Worm (Caenorhabditis elegans) whole organism, mixed stage, embryonic: ENCODE data around the gene F15E6.4.

Source experiments
- M03D4.4 ChIP-seq: sonication (generic microtip); optimal IDR thresholded peaks from 2 replicates; lab custom pipeline; 2017; ENCODE audit warnings: mild to moderate bottlenecking, missing genetic modification characterization, missing compliant biosample characterization
- bed-3 ChIP-seq: fragments of 200-800 bp; sonication (Bioruptor generic); optimal IDR thresholded peaks from 3 replicates; lab custom pipeline; 2018; ENCODE audit warnings: mild to moderate bottlenecking, missing genetic modification characterization, moderate library complexity, missing compliant biosample characterization
- blmp-1 ChIP-seq: fragments of 150-350 bp; optimal IDR thresholded peaks from 2 replicates; lab custom pipeline; 2014; ENCODE audit warnings: missing biosample characterization, missing genetic modification characterization
- ceh-39 ChIP-seq: fragments of 150-350 bp; optimal IDR thresholded peaks from 2 replicates; lab custom pipeline; 2014; ENCODE audit warnings: missing biosample characterization, missing genetic modification characterization
- ceh-43 ChIP-seq: fragments of 200-800 bp; sonication (Bioruptor generic); optimal IDR thresholded peaks from 2 replicates; lab custom pipeline; 2018; ENCODE audit warnings: mild to moderate bottlenecking, missing genetic modification characterization, moderate library complexity, missing compliant biosample characterization
- ceh-83 ChIP-seq: fragments of 200-800 bp; sonication (Bioruptor generic); optimal IDR thresholded peaks from 2 replicates; lab custom pipeline; 2018; ENCODE audit warnings: mild to moderate bottlenecking, missing genetic modification characterization, missing compliant biosample characterization
- ces-1 ChIP-seq: fragments of 150-350 bp; optimal IDR thresholded peaks from 2 replicates; lab custom pipeline; 2014; ENCODE audit warnings: missing biosample characterization, missing genetic modification reagents, missing genetic modification characterization
- cnd-1 ChIP-seq: fragments of 200-800 bp; sonication (Bioruptor generic); optimal IDR thresholded peaks from 2 replicates; lab custom pipeline; 2018; ENCODE audit warnings: mild to moderate bottlenecking, missing genetic modification characterization, missing compliant biosample characterization
- drap-1 ChIP-seq: fragments of 200-800 bp; sonication (Bioruptor generic); optimal IDR thresholded peaks from 3 replicates; lab custom pipeline; 2018; ENCODE audit warnings: mild to moderate bottlenecking, missing genetic modification characterization, missing compliant biosample characterization
- elt-1 ChIP-seq: sonication (generic microtip); optimal IDR thresholded peaks from 2 replicates; lab custom pipeline; 2017; ENCODE audit warnings: missing genetic modification characterization, mild to moderate bottlenecking, missing compliant biosample characterization, antibody characterized with exemption, moderate library complexity, borderline replicate concordance; ENCODE audit not compliant: insufficient read depth
- elt-3 ChIP-seq: fragments of 150-350 bp; optimal IDR thresholded peaks from 2 replicates; lab custom pipeline; 2014; ENCODE audit warnings: missing biosample characterization, missing genetic modification characterization
- flh-1 ChIP-seq: fragments of 200-800 bp; sonication (Bioruptor generic); optimal IDR thresholded peaks from 2 replicates; lab custom pipeline; 2018; ENCODE audit warnings: mild to moderate bottlenecking, missing genetic modification characterization, moderate library complexity, missing compliant biosample characterization
- ham-2 ChIP-seq: fragments of 200-800 bp; sonication (Bioruptor generic); optimal IDR thresholded peaks from 2 replicates; lab custom pipeline; 2018; ENCODE audit warnings: mild to moderate bottlenecking, missing genetic modification characterization, missing compliant biosample characterization
- hlh-1 ChIP-seq: fragments of 150-350 bp; optimal IDR thresholded peaks from 2 replicates; lab custom pipeline; 2014; ENCODE audit warnings: missing biosample characterization, missing genetic modification reagents, missing genetic modification characterization
- lin-13 ChIP-seq: fragments of 150-350 bp; optimal IDR thresholded peaks from 2 replicates; lab custom pipeline; 2014; ENCODE audit warnings: missing biosample characterization, missing genetic modification characterization
- lin-32 ChIP-seq: fragments of 200-800 bp; sonication (Bioruptor generic); optimal IDR thresholded peaks from 2 replicates; lab custom pipeline; 2018; ENCODE audit warnings: mild to moderate bottlenecking, missing genetic modification characterization, missing compliant biosample characterization
- lsy-2 ChIP-seq: fragments of 150-350 bp; optimal IDR thresholded peaks from 2 replicates; lab custom pipeline; 2014; ENCODE audit warnings: missing biosample characterization, missing genetic modification characterization
- mab-5 ChIP-seq: fragments of 150-350 bp; optimal IDR thresholded peaks from 2 replicates; lab custom pipeline; 2014; ENCODE audit warnings: missing biosample characterization, missing genetic modification characterization
- mep-1 ChIP-seq: fragments of 150-350 bp; optimal IDR thresholded peaks from 2 replicates; lab custom pipeline; 2017; ENCODE audit warnings: missing biosample characterization, missing genetic modification reagents, missing genetic modification characterization, inconsistent platforms
- nhr-12 ChIP-seq: fragments of 150-350 bp; optimal IDR thresholded peaks from 2 replicates; lab custom pipeline; 2014; ENCODE audit warnings: missing biosample characterization, missing genetic modification characterization
- nhr-2 ChIP-seq: fragments of 150-350 bp; optimal IDR thresholded peaks from 2 replicates; lab custom pipeline; 2014; ENCODE audit warnings: missing biosample characterization, missing genetic modification characterization
- nhr-237 ChIP-seq: fragments of 150-350 bp; optimal IDR thresholded peaks from 2 replicates; lab custom pipeline; 2014; ENCODE audit warnings: missing biosample characterization, missing genetic modification characterization
- nhr-28 ChIP-seq: fragments of 150-350 bp; optimal IDR thresholded peaks from 2 replicates; lab custom pipeline; 2014; ENCODE audit warnings: missing biosample characterization, missing genetic modification characterization
- nhr-76 ChIP-seq: sonication (generic microtip); optimal IDR thresholded peaks from 2 replicates; lab custom pipeline; 2017; ENCODE audit warnings: missing biosample characterization, missing genetic modification characterization
- pha-4 ChIP-seq: fragments of 150-350 bp; optimal IDR thresholded peaks from 2 replicates; lab custom pipeline; 2018; ENCODE audit warnings: missing biosample characterization, missing genetic modification reagents, missing genetic modification characterization
- sem-2 ChIP-seq: fragments of 200-800 bp; sonication (Bioruptor generic); optimal IDR thresholded peaks from 2 replicates; lab custom pipeline; 2018; ENCODE audit warnings: mild to moderate bottlenecking, missing genetic modification characterization, missing compliant biosample characterization
- snpc-4 ChIP-seq: fragments of 150-350 bp; optimal IDR thresholded peaks from 2 replicates; lab custom pipeline; 2014; ENCODE audit warnings: missing biosample characterization, missing genetic modification characterization
- sptf-1 ChIP-seq: sonication (generic microtip); optimal IDR thresholded peaks from 2 replicates; lab custom pipeline; 2017; ENCODE audit warnings: mild to moderate bottlenecking, missing genetic modification characterization, moderate library complexity, missing compliant biosample characterization
- unc-39 ChIP-seq: fragments of 150-350 bp; optimal IDR thresholded peaks from 2 replicates; lab custom pipeline; 2014; ENCODE audit warnings: missing biosample characterization, missing genetic modification characterization
- unc-62 ChIP-seq: fragments of 150-350 bp; optimal IDR thresholded peaks from 2 replicates; lab custom pipeline; 2014; ENCODE audit warnings: missing biosample characterization, missing genetic modification reagents, missing genetic modification characterization
- zip-8 ChIP-seq: fragments of 150-350 bp; optimal IDR thresholded peaks from 2 replicates; lab custom pipeline; 2014; ENCODE audit warnings: missing biosample characterization, missing genetic modification characterization
- ztf-11 ChIP-seq: fragments of 150-350 bp; optimal IDR thresholded peaks from 2 replicates; lab custom pipeline; 2014; ENCODE audit warnings: missing biosample characterization, missing genetic modification characterization

The F15E6.4 gene

DNA sequence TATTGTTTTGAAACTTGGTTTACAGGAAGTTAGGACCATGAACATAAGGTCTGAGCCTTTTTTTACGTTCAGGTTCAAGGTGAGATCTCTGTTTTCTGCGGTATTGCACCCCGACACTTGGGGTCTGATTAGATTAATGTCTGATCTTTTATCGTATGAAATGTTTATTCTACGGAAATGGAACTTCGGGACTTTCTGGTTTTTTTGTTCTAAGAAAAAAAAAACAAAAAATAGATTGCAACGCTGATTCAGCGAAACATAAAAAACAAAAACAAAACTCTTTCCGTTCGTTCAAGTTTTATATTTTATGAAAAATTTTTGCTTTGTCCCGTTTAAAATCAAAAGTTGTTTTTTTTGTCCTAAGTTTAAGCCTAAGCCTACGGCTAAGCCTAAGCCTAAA is 26.1 kb upstream of the F15E6.4 start, which contains the start of gene F36A4.5:
Gene F36A4.5 (plus strand): TSS at position 301 of the 400 bp plus-strand sequence.
- TF ChIP-seq lsy-2 (no peak), snpc-4 (tag; lab: Kevin White, UChicago) (no peak), drap-1 (GFP tag; lab: Kevin White, UChicago) (no peak), hlh-1 (tag; lab: Kevin White, UChicago) (no peak), unc-62 (no peak), ces-1 (no peak), flh-1 (no peak), ceh-43 (GFP tag; lab: Kevin White, UChicago) (no peak), sptf-1 (tag; lab: Kevin White, UChicago) (no peak), ceh-83 (GFP tag; lab: Kevin White, UChicago) (no peak), ham-2 (GFP tag; lab: Kevin White, UChicago) (no peak), ceh-39 (no peak)

DNA sequence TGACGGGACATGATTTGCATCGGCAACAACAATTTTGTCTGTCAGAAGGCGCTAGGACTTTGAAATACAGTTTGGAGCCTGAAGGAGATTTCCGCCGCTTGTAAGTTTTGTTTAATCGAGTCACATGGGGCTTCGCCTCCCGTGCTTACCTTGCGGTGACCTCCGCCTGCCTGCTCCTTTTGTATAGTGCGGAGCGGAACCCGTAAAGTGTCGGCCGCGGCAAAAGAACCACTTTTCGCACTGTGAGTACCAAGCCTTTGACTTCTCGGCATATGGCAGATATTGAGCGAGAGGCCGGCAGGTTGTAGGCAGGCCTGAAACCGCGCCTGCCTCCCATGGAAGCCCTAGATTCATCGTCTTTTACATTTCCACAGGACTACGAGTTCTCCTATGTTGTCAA is 25.3 kb upstream of the F15E6.4 start:
- TF ChIP-seq bed-3 (GFP tag; lab: Kevin White, UChicago) (no peak), elt-1 (tag; lab: Kevin White, UChicago) (no peak), lin-13 (tag; lab: Kevin White, UChicago) (no peak), cnd-1 (tag; lab: Kevin White, UChicago) (no peak), mab-5 (tag; lab: Kevin White, UChicago) (no peak), elt-3 (tag; lab: Kevin White, UChicago) (no peak), hlh-1 (tag; lab: Kevin White, UChicago) (no peak), sptf-1 (tag; lab: Kevin White, UChicago) (no peak), zip-8 (tag; lab: Kevin White, UChicago) (no peak), nhr-12 (tag; lab: Kevin White, UChicago) (no peak), lin-32 (no peak), M03D4.4 (tag; lab: Kevin White, UChicago) (no peak), blmp-1 (tag; lab: Kevin White, UChicago) (no peak), lsy-2 (no peak), unc-39 (tag; lab: Kevin White, UChicago) (no peak), nhr-2 (no peak), nhr-28 (tag; lab: Kevin White, UChicago) (no peak), mep-1 (tag; lab: Kevin White, UChicago) (no peak), snpc-4 (tag; lab: Kevin White, UChicago) (no peak), ztf-11 (no peak)

DNA sequence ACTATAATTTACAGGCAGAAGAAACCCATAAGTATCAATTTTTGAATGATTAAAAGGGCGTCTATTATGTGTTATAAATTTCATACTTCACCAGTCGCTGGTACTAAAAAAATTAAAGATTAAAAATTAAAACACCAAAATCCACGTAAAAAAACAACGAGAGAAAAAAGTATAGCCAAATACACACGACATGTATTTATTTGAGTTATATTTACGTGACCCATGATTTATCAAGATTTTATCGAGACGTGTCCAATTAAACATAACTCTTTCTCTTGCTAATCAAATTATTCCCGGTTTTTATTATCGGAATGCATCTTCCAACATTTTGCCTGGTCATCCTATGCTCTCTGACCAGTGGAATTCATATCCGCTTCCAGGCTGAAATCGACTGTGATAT is 24.0 kb upstream of the F15E6.4 start, which contains the start of gene F36A4.4:
Gene F36A4.4 (plus strand): TSS at position 301 of the 400 bp plus-strand sequence.
- TF ChIP-seq lin-32 (no peak), elt-3 (tag; lab: Kevin White, UChicago) (no peak), nhr-237 (no peak), nhr-12 (tag; lab: Kevin White, UChicago) (no peak), bed-3 (GFP tag; lab: Kevin White, UChicago) (no peak), ztf-11 (no peak), ces-1 (no peak), mep-1 (tag; lab: Kevin White, UChicago) (no peak), ham-2 (GFP tag; lab: Kevin White, UChicago) (no peak), flh-1 (no peak), nhr-28 (tag; lab: Kevin White, UChicago) (no peak), elt-1 (tag; lab: Kevin White, UChicago) (no peak), pha-4 (tag; lab: Kevin White, UChicago) (no peak), ceh-39 (no peak)

DNA sequence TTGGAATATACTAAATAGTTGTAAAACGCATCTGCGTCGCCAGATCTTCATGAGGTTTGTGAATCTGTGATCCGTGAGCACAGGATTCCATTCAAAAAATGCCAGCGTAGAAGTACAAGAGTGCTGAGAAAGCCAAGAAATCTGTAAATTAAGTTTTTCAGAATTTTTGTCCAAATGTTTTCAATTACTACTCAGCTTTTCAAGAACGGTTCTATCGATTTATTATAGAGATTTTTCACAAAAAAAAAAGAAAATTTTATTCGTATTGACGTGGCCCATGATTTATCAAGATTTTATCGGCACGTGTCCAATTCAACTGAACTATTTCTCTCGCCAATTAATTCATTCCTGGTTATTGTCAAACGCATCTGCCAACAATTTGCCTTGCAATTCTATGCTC is 22.0 kb upstream of the F15E6.4 start, which contains the start of gene F36A4.3:
Gene F36A4.3 (plus strand): TSS at position 301 of the 400 bp plus-strand sequence.
- TF ChIP-seq ceh-83 (GFP tag; lab: Kevin White, UChicago): no peak

DNA sequence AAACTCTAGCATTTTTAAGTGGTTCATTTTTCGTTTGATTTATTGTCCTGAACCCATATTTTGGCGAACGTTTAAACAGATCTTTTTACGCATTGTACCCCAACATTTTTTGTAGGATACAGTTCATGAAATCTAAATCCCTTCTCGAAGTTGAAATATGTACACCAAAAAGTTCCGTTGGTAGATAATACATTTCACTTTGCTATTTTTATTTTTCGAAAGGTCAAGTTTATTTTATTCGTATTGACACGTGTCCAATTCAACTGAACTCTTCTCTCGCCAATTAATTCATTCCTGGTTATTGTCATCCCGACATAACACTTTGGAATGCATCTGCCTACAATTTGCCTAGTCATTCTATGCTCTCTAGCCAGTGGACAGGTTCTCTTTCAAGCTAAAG is 20.3 kb upstream of the F15E6.4 start, which contains the start of gene F36A4.2:
Gene F36A4.2 (plus strand): TSS at position 301 of the 400 bp plus-strand sequence.
- TF ChIP-seq snpc-4 (tag; lab: Kevin White, UChicago): no peak
- no peak for TF ChIP-seq pha-4 (tag; lab: Kevin White, UChicago)
- no peak for TF ChIP-seq unc-39 (tag; lab: Kevin White, UChicago)
- no peak for TF ChIP-seq mab-5 (tag; lab: Kevin White, UChicago)
- TF ChIP-seq elt-1 (tag; lab: Kevin White, UChicago): no peak
- no peak for TF ChIP-seq ces-1
- TF ChIP-seq ztf-11: no peak
- no peak for TF ChIP-seq drap-1 (GFP tag; lab: Kevin White, UChicago)
- TF ChIP-seq ceh-43 (GFP tag; lab: Kevin White, UChicago): no peak
- no peak for TF ChIP-seq ham-2 (GFP tag; lab: Kevin White, UChicago)
- TF ChIP-seq lin-13 (tag; lab: Kevin White, UChicago): no peak
- no peak for TF ChIP-seq nhr-76 (tag; lab: Kevin White, UChicago)
- TF ChIP-seq sem-2: no peak
- TF ChIP-seq unc-62: no peak
- no peak for TF ChIP-seq nhr-12 (tag; lab: Kevin White, UChicago)
- no peak for TF ChIP-seq ceh-83 (GFP tag; lab: Kevin White, UChicago)
- TF ChIP-seq zip-8 (tag; lab: Kevin White, UChicago): no peak
- no peak for TF ChIP-seq ceh-39
